Worm (Caenorhabditis elegans) whole organism, early embryonic: Measurements from ENCODE around the gene C08B6.8.

Experiments used
- F13C5.2 ChIP-seq: sonication (generic microtip); optimal IDR thresholded peaks from 2 replicates; lab custom pipeline; 2017; ENCODE audit warnings: mild to moderate bottlenecking, missing genetic modification characterization, inconsistent platforms, missing compliant biosample characterization
- aly-1 ChIP-seq: sonication (generic microtip); optimal IDR thresholded peaks from 2 replicates; lab custom pipeline; 2016; ENCODE audit warnings: missing genetic modification characterization, missing compliant biosample characterization
- ama-1 ChIP-seq: fragments of 150-350 bp; optimal IDR thresholded peaks from 2 replicates; lab custom pipeline; 2014
- ceh-13 ChIP-seq: fragments of 200-800 bp; sonication (Bioruptor generic); optimal IDR thresholded peaks from 2 replicates; lab custom pipeline; 2018; ENCODE audit warnings: mild to moderate bottlenecking, missing genetic modification characterization, missing compliant biosample characterization
- ceh-36 ChIP-seq: sonication (generic microtip); optimal IDR thresholded peaks from 2 replicates; lab custom pipeline; 2016; ENCODE audit warnings: missing genetic modification characterization, inconsistent platforms, missing compliant biosample characterization
- flt-1 ChIP-seq: fragments of 200-800 bp; sonication (Bioruptor generic); IDR thresholded peaks from 2 replicates; pipeline ENCODE4 v1.3.6; 2022; ENCODE audit warnings: missing genetic modification characterization, missing compliant biosample characterization
- hmbx-1 ChIP-seq: sonication (generic microtip); optimal IDR thresholded peaks from 2 replicates; lab custom pipeline; 2016; ENCODE audit warnings: mild to moderate bottlenecking, missing genetic modification characterization, missing compliant biosample characterization
- hnd-1 ChIP-seq: sonication (generic microtip); optimal IDR thresholded peaks from 2 replicates; lab custom pipeline; 2016; ENCODE audit warnings: missing genetic modification characterization, missing compliant biosample characterization
- pes-1 ChIP-seq: fragments of 200-800 bp; sonication (Bioruptor generic); IDR thresholded peaks from 2 replicates; pipeline ENCODE4 v1.3.6; 2022; ENCODE audit warnings: missing genetic modification reagents, missing genetic modification characterization, missing compliant biosample characterization
- scrt-1 ChIP-seq: fragments of 200-800 bp; sonication (Bioruptor generic); IDR thresholded peaks from 2 replicates; pipeline ENCODE4 v1.3.6; 2022; ENCODE audit warnings: missing genetic modification characterization, missing compliant biosample characterization
- sea-1 ChIP-seq: fragments of 200-800 bp; sonication (Bioruptor generic); conservative IDR thresholded peaks from 2 replicates; pipeline ENCODE4 v1.3.6; 2022; ENCODE audit warnings: missing genetic modification characterization, missing compliant biosample characterization
- tbx-11 ChIP-seq: fragments of 200-800 bp; sonication (Bioruptor generic); IDR thresholded peaks from 2 replicates; pipeline ENCODE4 v1.3.6; 2022; ENCODE audit warnings: missing genetic modification characterization, missing compliant biosample characterization
- tbx-37 ChIP-seq: fragments of 200-800 bp; sonication (Bioruptor generic); conservative IDR thresholded peaks from 2 replicates; pipeline ENCODE4 v1.3.6; 2022; ENCODE audit warnings: missing genetic modification reagents, missing genetic modification characterization, missing compliant biosample characterization
- tra-4 ChIP-seq: sonication (generic microtip); optimal IDR thresholded peaks from 2 replicates; lab custom pipeline; 2017; ENCODE audit warnings: missing genetic modification characterization, missing compliant biosample characterization

Gene C08B6.8

ce11 chrV:10191242-10191641, 56.8 kb downstream of the C08B6.8 start:
- TF ChIP-seq hmbx-1 (tag; lab: Kevin White, UChicago) (no peak), ceh-13 (no peak), aly-1 (tag; lab: Kevin White, UChicago) (no peak), ama-1 (lab: Kevin White, UChicago) (no peak), hnd-1 (tag; lab: Kevin White, UChicago) (no peak), pes-1 (GFP tag; lab: Robert Waterston, UW) (no peak), scrt-1 (GFP tag; lab: Robert Waterston, UW) (no peak), tbx-37 (no peak), F13C5.2 (tag; lab: Kevin White, UChicago) (no peak), tra-4 (tag; lab: Kevin White, UChicago) (no peak), flt-1 (GFP tag; lab: Robert Waterston, UW) (no peak), tbx-11 (GFP tag; lab: Robert Waterston, UW) (no peak), sea-1 (GFP tag; lab: Robert Waterston, UW) (no peak), ceh-36 (tag; lab: Kevin White, UChicago) (no peak)
